Fruit fly (Drosophila melanogaster): ENCODE results near the gene CG9609.

CG9609 gene

DNA sequence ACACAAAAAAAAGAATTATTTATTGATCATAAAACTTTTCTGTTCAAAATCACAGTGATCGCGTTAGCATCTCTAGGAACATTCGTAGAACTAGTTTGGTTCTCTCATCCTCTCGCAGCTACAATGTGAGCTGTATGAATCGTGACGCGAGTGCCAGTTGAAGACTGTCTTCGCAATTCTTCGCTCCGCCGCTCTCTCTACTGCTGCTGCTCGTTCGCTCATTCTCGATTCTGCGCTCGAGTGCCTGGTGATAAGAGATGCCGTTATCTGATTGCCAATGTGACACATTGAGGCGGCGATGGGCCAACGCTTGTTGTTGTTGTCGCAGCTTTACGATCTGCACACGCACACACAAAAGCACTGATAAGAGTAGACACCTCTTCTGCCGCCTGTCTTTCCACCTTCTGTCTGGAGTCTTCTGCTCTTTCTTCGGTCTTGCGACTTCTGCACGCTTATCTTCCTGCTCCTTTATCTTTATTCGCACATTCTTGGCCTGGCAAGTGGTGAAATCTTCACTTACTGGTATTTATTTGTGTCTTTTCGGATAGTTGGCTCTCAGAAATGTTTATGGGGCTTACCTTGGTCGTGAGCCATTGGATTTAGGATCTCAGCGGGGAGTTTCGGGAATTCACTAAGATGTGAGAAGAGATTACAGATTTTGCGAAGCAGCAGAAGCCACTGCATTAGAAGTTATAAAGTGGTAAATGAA, 49.4 kb upstream of the CG9609 start (continued):
- peak; percentile 17 for TF ChIP-seq MTF-1 (GFP tag; optimal IDR thresholded peaks at IDR 0.05; ENCODE audit: borderline replicate concordance)
- TF ChIP-seq grn (GFP tag; optimal IDR thresholded peaks at IDR 0.05): peak; percentile 11
- no peak for TF ChIP-seq CG17912 (GFP tag; optimal IDR thresholded peaks at IDR 0.05)
- no peak for TF ChIP-seq az2 (GFP tag; optimal IDR thresholded peaks at IDR 0.05)
- TF ChIP-seq NfI (GFP tag; optimal IDR thresholded peaks at IDR 0.05): no peak
- TF ChIP-seq pb (GFP tag; optimal IDR thresholded peaks at IDR 0.05): no peak
- TF ChIP-seq Vsx1 (GFP tag; optimal IDR thresholded peaks at IDR 0.05): no peak
- TF ChIP-seq crol (GFP tag; IDR thresholded peaks at IDR 0.05): no peak
- TF ChIP-seq gt (GFP tag; IDR thresholded peaks at IDR 0.05): no peak
- no peak for TF ChIP-seq Neu2 (GFP tag; optimal IDR thresholded peaks at IDR 0.05; ENCODE audit: borderline replicate concordance)
- TF ChIP-seq CG34376 (GFP tag; optimal IDR thresholded peaks at IDR 0.05): peak; percentile 45
- TF ChIP-seq Dll (GFP tag; IDR thresholded peaks at IDR 0.05; ENCODE audit: partially characterized antibody): no peak
- TF ChIP-seq CG15479 (GFP tag; optimal IDR thresholded peaks at IDR 0.05): peak; percentile 15
- no peak for TF ChIP-seq tll (GFP tag; optimal IDR thresholded peaks at IDR 0.05)
- peak; percentile 8 for TF ChIP-seq CG3281 (GFP tag; optimal IDR thresholded peaks at IDR 0.05)
- TF ChIP-seq Rfx (GFP tag; IDR thresholded peaks at IDR 0.05): no peak
- TF ChIP-seq CG16813 (GFP tag; IDR thresholded peaks at IDR 0.05; ENCODE audit: partially characterized antibody): no peak
- TF ChIP-seq E2f1 (GFP tag; IDR thresholded peaks at IDR 0.05): no peak
- no peak for TF ChIP-seq CG12219 (GFP tag; optimal IDR thresholded peaks at IDR 0.05)
- TF ChIP-seq otp (GFP tag; IDR thresholded peaks at IDR 0.05): no peak
- TF ChIP-seq Oli (tag; optimal IDR thresholded peaks at IDR 0.05): no peak
- TF ChIP-seq CG10654 (GFP tag; optimal IDR thresholded peaks at IDR 0.05): no peak
- TF ChIP-seq sd (tag; optimal IDR thresholded peaks at IDR 0.05): peak; percentile 63
- no peak for TF ChIP-seq maf-S (GFP tag; optimal IDR thresholded peaks at IDR 0.05)
- no peak for TF ChIP-seq CG12104 (GFP tag; optimal IDR thresholded peaks at IDR 0.05)
- no peak for TF ChIP-seq sc (optimal IDR thresholded peaks at IDR 0.05)
- no peak for TF ChIP-seq sc (GFP tag; optimal IDR thresholded peaks at IDR 0.05)
- TF ChIP-seq Adf1 (GFP tag; IDR thresholded peaks at IDR 0.05): peak; percentile 39; the same call in 1 of the 2 replicates
- peak; percentile 34; the same call in 1 of the 2 replicates for TF ChIP-seq CG32532 (GFP tag; IDR thresholded peaks at IDR 0.05)
- no peak for TF ChIP-seq Nf-YB (GFP tag; optimal IDR thresholded peaks at IDR 0.05)
- no peak for TF ChIP-seq Usf (GFP tag; optimal IDR thresholded peaks at IDR 0.05)
- TF ChIP-seq CoRest (tag; optimal IDR thresholded peaks at IDR 0.05): no peak
- TF ChIP-seq gcm2 (GFP tag; optimal IDR thresholded peaks at IDR 0.05): no peak
- no peak for TF ChIP-seq phol (tag; optimal IDR thresholded peaks at IDR 0.05)
- TF ChIP-seq chinmo (GFP tag; IDR thresholded peaks at IDR 0.05; ENCODE audit: partially characterized antibody): peak; percentile 84; the same call in 2 of the 4 replicates
- TF ChIP-seq CG3726 (GFP tag; IDR thresholded peaks at IDR 0.05): no peak
- peak; percentile 65 for TF ChIP-seq Sry-β (GFP tag; optimal IDR thresholded peaks at IDR 0.05)
- no peak for TF ChIP-seq Stat92E (GFP tag; optimal IDR thresholded peaks at IDR 0.05)
- TF ChIP-seq CG4360 (GFP tag; IDR thresholded peaks at IDR 0.05): peak; percentile 53
- TF ChIP-seq CG9609 (GFP tag; optimal IDR thresholded peaks at IDR 0.05): no peak
- peak; percentile 93 for TF ChIP-seq CG3995 (GFP tag; optimal IDR thresholded peaks at IDR 0.05)
- no peak for TF ChIP-seq ATbp (GFP tag; optimal IDR thresholded peaks at IDR 0.05)
- TF ChIP-seq Dip3 (GFP tag; optimal IDR thresholded peaks at IDR 0.05): no peak
- no peak for TF ChIP-seq ranshi (GFP tag; IDR thresholded peaks at IDR 0.05)
- no peak for TF ChIP-seq CG10543 (GFP tag; optimal IDR thresholded peaks at IDR 0.05)
- no peak for TF ChIP-seq CG5245 (GFP tag; optimal IDR thresholded peaks at IDR 0.05)
- no peak for TF ChIP-seq org-1 (GFP tag; optimal IDR thresholded peaks at IDR 0.05)
- no peak for TF ChIP-seq crp (GFP tag; optimal IDR thresholded peaks at IDR 0.05)
- TF ChIP-seq B-H1 (GFP tag; IDR thresholded peaks at IDR 0.05): no peak
